Fruit fly (Drosophila melanogaster): Measurements from ENCODE around the gene Srlp.

Srlp gene

dm6 chr3R:12431030-12431489 is 2.8 kb upstream of the Srlp start, which contains the start of gene Prosalpha2 (continued):
- TF ChIP-seq Side (GFP tag; optimal IDR thresholded peaks at IDR 0.05) (no peak), CG12769 (tag; optimal IDR thresholded peaks at IDR 0.05) (no peak), lov (optimal IDR thresholded peaks at IDR 0.05) (no peak), lov (GFP tag; IDR thresholded peaks at IDR 0.05) (no peak), Hr51 (GFP tag; optimal IDR thresholded peaks at IDR 0.05) (no peak), CG14965 (GFP tag; optimal IDR thresholded peaks at IDR 0.05; ENCODE audit: borderline replicate concordance) (no peak), croc (GFP tag; conservative IDR thresholded peaks at IDR 0.05) (no peak), CG2199 (GFP tag; IDR thresholded peaks at IDR 0.05) (no peak), gsb (GFP tag; IDR thresholded peaks at IDR 0.05) (no peak), CG5180 (GFP tag; optimal IDR thresholded peaks at IDR 0.05) (no peak), Sox100B (GFP tag; optimal IDR thresholded peaks at IDR 0.05) (no peak), Lim3 (GFP tag; IDR thresholded peaks at IDR 0.05) (no peak), Six4 (GFP tag; optimal IDR thresholded peaks at IDR 0.05) (no peak), GATAe (GFP tag; conservative IDR thresholded peaks at IDR 0.05) (no peak), row (GFP tag; IDR thresholded peaks at IDR 0.05) (peak; percentile 59), CG15514 (GFP tag; optimal IDR thresholded peaks at IDR 0.05) (peak; percentile 62), bsh (GFP tag; optimal IDR thresholded peaks at IDR 0.05) (no peak), seq (GFP tag; IDR thresholded peaks at IDR 0.05) (no peak), Jarid2 (GFP tag; optimal IDR thresholded peaks at IDR 0.05) (no peak), Scr (GFP tag; IDR thresholded peaks at IDR 0.05; ENCODE audit: partially characterized antibody) (no peak), CG33557 (GFP tag; optimal IDR thresholded peaks at IDR 0.05) (no peak), Vsx1 (GFP tag; optimal IDR thresholded peaks at IDR 0.05) (no peak), run (tag; optimal IDR thresholded peaks at IDR 0.05) (no peak), nom (GFP tag; optimal IDR thresholded peaks at IDR 0.05) (peak; percentile 1), Usf (GFP tag; optimal IDR thresholded peaks at IDR 0.05) (no peak), CG4404 (GFP tag; IDR thresholded peaks at IDR 0.05) (no peak), CG6765 (GFP tag; optimal IDR thresholded peaks at IDR 0.05) (no peak), scrt (GFP tag; optimal IDR thresholded peaks at IDR 0.05) (no peak), dan (GFP tag; IDR thresholded peaks at IDR 0.05) (no peak), CG34224 (GFP tag; IDR thresholded peaks at IDR 0.05; ENCODE audit: partially characterized antibody) (no peak), lilli (GFP tag; optimal IDR thresholded peaks at IDR 0.05) (no peak), Atf3 (GFP tag; optimal IDR thresholded peaks at IDR 0.05) (no peak), unc-4 (GFP tag; IDR thresholded peaks at IDR 0.05; ENCODE audit: partially characterized antibody) (no peak), Med (GFP tag) (peak; percentile 73), Ada2b (GFP tag; IDR thresholded peaks at IDR 0.05) (no peak), unpg (GFP tag; optimal IDR thresholded peaks at IDR 0.05) (no peak), Nf-YC (tag; optimal IDR thresholded peaks at IDR 0.05) (peak; percentile 30), grau (tag; optimal IDR thresholded peaks at IDR 0.05) (peak; percentile 18), Hr78 (GFP tag; optimal IDR thresholded peaks at IDR 0.05) (no peak), Lpt (GFP tag; optimal IDR thresholded peaks at IDR 0.05) (no peak), Atf-2 (GFP tag; optimal IDR thresholded peaks at IDR 0.05) (no peak), CG2678 (tag; optimal IDR thresholded peaks at IDR 0.05) (no peak), kay (GFP tag; optimal IDR thresholded peaks at IDR 0.05) (no peak), CG4424 (GFP tag; optimal IDR thresholded peaks at IDR 0.05) (peak; percentile 3), CG12219 (GFP tag; optimal IDR thresholded peaks at IDR 0.05) (no peak), so (GFP tag; IDR thresholded peaks at IDR 0.05) (no peak), hth (optimal IDR thresholded peaks at IDR 0.05) (no peak), NC2β (GFP tag; optimal IDR thresholded peaks at IDR 0.05) (no peak), CG18619 (GFP tag; optimal IDR thresholded peaks at IDR 0.05) (no peak), ro (GFP tag; IDR thresholded peaks at IDR 0.05) (no peak), onecut (GFP tag; IDR thresholded peaks at IDR 0.05) (no peak)
